Worm (Caenorhabditis elegans): ENCODE measurements around the gene ugt-59.

DNA sequence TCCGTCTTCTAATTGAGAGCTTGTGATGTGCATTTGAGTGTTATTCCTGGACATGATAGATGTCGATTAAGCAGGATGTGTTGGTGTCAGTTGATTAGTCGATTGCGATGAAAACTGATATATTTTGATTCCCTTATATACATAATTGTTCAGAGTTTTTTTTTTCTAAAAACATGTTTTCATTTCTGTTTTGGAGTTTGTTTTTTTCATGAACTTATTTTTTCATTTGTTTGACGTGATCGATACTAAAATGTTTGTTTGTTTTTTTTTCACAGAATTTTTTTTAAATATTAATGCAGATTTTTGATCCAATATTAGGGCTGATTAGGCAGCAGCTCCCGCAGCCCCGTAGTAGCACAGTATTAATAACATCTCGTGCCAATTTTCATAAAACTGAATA is 42.2 kb upstream of the ugt-59 start, which contains the start of gene R09E10.2:
- TF ChIP-seq flt-1 (GFP tag; IDR thresholded peaks at IDR 0.05) (no peak), ztf-29 (GFP tag; IDR thresholded peaks at IDR 0.05) (no peak), klf-2 (GFP tag; conservative IDR thresholded peaks at IDR 0.05) (no peak), ref-1 (GFP tag; conservative IDR thresholded peaks at IDR 0.05) (no peak), cog-1 (tag; optimal IDR thresholded peaks at IDR 0.05) (no peak), tab-1 (GFP tag; IDR thresholded peaks at IDR 0.05) (no peak), ztf-23 (GFP tag; IDR thresholded peaks at IDR 0.05) (no peak), T22C8.4 (GFP tag; IDR thresholded peaks at IDR 0.05) (no peak)
